Worm (Caenorhabditis elegans) whole organism, midembryonic: Measurements from ENCODE around the gene T19H5.7.
A peak's percentile ranks its signal among the peaks of the same experiment; 100 is the strongest.

Experiments used
- T22C8.4 ChIP-seq: fragments of 200-800 bp; sonication (Bioruptor generic); IDR thresholded peaks from 2 replicates; pipeline ENCODE4 v1.3.6; 2022; ENCODE audit warnings: missing genetic modification characterization, missing compliant biosample characterization
- cog-1 ChIP-seq: sonication (generic microtip); optimal IDR thresholded peaks from 2 replicates; lab custom pipeline; 2016; ENCODE audit warnings: missing genetic modification characterization, missing compliant biosample characterization
- flt-1 ChIP-seq: fragments of 200-800 bp; sonication (Bioruptor generic); IDR thresholded peaks from 2 replicates; pipeline ENCODE4 v1.3.6; 2022; ENCODE audit warnings: missing genetic modification characterization, missing compliant biosample characterization
- klf-2 ChIP-seq: fragments of 200-800 bp; sonication (Bioruptor generic); conservative IDR thresholded peaks from 2 replicates; pipeline ENCODE4 v1.3.6; 2022; ENCODE audit warnings: missing genetic modification reagents, missing genetic modification characterization, missing compliant biosample characterization
- med-1 ChIP-seq: sonication (generic microtip); optimal IDR thresholded peaks from 2 replicates; lab custom pipeline; 2017; ENCODE audit warnings: missing genetic modification characterization, mild to moderate bottlenecking, missing compliant biosample characterization, antibody characterized with exemption, missing genetic modification reagents; ENCODE audit not compliant: insufficient read depth
- ref-1 ChIP-seq: fragments of 200-800 bp; sonication (Bioruptor generic); conservative IDR thresholded peaks from 2 replicates; pipeline ENCODE4 v1.3.6; 2022; ENCODE audit warnings: missing genetic modification reagents, missing genetic modification characterization, missing compliant biosample characterization
- tab-1 ChIP-seq: fragments of 200-800 bp; sonication (Bioruptor generic); IDR thresholded peaks from 2 replicates; pipeline ENCODE4 v1.3.6; 2022; ENCODE audit warnings: missing genetic modification characterization, missing compliant biosample characterization
- ztf-23 ChIP-seq: fragments of 200-800 bp; sonication (Bioruptor generic); IDR thresholded peaks from 2 replicates; pipeline ENCODE4 v1.3.6; 2022; ENCODE audit warnings: missing genetic modification reagents, missing genetic modification characterization, missing compliant biosample characterization
- ztf-29 ChIP-seq: fragments of 200-800 bp; sonication (Bioruptor generic); IDR thresholded peaks from 2 replicates; pipeline ENCODE4 v1.3.6; 2022; ENCODE audit warnings: missing genetic modification reagents, missing genetic modification characterization, missing compliant biosample characterization

T19H5.7 gene

DNA sequence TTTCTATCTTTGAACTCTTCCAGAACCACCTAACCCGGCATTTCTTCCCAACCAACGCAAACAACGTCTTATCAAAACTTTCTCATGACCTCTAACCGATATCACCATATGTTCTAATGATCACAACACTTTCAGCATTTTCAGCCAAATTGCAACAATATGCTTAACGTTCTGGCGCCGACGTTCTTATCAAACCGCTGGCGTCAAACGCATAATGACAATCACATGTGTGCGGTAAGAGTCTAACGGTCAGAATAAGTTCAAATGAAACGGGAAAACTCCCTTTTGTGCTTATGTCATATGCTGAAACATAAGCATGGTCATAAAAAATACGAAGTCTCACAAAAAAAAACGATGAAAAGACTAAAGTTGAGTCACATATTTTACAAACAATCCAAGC, 21.0 kb upstream of the T19H5.7 start:
- TF ChIP-seq T22C8.4 (no peak), ref-1 (no peak), ztf-23 (GFP tag; lab: Robert Waterston, UW) (no peak), cog-1 (no peak), klf-2 (no peak), ztf-29 (no peak), tab-1 (GFP tag; lab: Robert Waterston, UW) (no peak), med-1 (GFP tag; lab: Kevin White, UChicago) (no peak), flt-1 (GFP tag; lab: Robert Waterston, UW) (no peak)

DNA sequence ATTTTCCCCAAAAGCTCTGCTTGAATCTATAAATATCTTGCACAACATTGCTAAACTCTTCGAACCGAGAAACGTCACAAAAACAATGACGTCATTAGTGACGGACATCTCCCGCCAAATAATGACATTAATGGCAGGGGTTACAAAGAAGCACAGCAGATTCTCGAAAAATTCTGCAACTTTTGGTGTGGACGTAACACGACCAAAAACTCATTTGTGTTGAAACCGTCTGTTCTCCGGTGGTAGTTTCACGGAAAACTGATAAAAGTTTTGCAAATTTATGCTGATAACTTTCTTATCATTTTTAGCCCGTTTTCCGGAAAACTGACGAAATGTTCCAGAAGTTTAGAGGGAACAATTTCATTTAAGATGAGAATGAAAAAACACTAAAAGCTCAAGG, 18.7 kb upstream of the T19H5.7 start:
- TF ChIP-seq ztf-23 (GFP tag; lab: Robert Waterston, UW), result no peak
- TF ChIP-seq flt-1 (GFP tag; lab: Robert Waterston, UW), result no peak
- no peak for TF ChIP-seq klf-2
- no peak for TF ChIP-seq med-1 (GFP tag; lab: Kevin White, UChicago)
- no peak for TF ChIP-seq tab-1 (GFP tag; lab: Robert Waterston, UW)
- TF ChIP-seq ref-1, result no peak
- TF ChIP-seq cog-1, result no peak
- no peak for TF ChIP-seq ztf-29
- no peak for TF ChIP-seq T22C8.4

DNA sequence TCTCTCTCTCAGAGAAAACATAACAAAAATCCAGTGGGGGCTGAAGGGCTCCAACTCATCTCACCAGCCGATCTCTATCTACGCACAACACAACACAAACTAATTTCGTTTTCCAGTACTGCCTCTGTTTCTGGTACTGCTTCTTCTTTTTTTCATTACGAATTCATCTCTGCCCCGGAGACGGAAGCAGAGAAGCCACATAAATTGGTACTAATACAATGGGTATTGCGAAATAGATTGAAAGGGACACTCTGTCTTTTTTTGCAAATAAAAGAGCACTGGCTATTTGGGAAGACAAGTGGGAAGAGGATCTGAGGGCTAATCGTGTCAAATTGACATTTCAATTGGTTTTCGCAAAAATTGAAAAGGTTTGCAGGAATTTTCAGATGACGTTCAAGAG, 17.4 kb upstream of the T19H5.7 start:
- TF ChIP-seq med-1 (GFP tag; lab: Kevin White, UChicago) (no peak), ztf-23 (GFP tag; lab: Robert Waterston, UW) (no peak), ztf-29 (no peak), tab-1 (GFP tag; lab: Robert Waterston, UW) (no peak), cog-1 (no peak), flt-1 (GFP tag; lab: Robert Waterston, UW) (no peak)

DNA sequence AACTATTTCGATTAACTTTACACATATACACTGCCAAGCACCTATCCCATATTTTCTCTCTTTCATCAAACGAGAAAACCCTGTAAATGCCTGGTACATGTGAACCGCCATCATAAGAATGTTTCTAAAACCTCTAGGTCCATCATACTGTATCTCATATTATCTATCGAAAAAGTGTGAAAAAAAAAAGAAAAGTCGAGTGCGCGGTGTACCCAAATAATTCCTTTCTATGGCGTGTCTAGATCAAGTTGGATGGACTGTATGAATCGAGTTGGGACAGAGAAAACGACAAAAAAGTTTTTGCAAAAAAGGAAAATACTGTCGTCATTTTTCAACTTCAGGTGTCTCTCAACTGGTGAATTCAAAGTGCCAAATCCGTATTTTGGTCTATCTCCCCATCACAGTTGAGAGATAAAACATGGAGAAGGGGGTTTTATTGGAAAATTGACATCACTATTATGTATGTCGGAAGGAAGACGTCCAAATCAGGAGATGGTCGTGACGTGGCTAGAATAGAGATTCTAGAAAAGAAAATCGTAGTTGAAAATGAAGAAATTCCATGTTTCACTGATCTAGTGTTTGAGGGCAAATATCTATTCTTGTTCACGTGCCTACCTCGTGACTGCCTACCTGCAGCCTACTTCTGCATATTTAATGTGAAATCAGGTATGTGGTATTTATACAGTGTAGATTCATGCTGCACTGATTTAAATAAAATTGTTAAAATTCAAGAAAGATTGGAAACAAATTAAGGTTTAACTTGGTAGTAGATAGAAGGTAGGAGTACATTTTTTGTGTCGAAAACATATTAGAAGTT, 13.5 kb upstream of the T19H5.7 start:
- TF ChIP-seq klf-2, result no peak
- no peak for TF ChIP-seq T22C8.4
- no peak for TF ChIP-seq cog-1
- no peak for TF ChIP-seq ztf-29
- TF ChIP-seq tab-1 (GFP tag; lab: Robert Waterston, UW), result no peak
- TF ChIP-seq ztf-23 (GFP tag; lab: Robert Waterston, UW), result no peak
- TF ChIP-seq ref-1, result no peak
- TF ChIP-seq flt-1 (GFP tag; lab: Robert Waterston, UW), result no peak
- no peak for TF ChIP-seq med-1 (GFP tag; lab: Kevin White, UChicago)

DNA sequence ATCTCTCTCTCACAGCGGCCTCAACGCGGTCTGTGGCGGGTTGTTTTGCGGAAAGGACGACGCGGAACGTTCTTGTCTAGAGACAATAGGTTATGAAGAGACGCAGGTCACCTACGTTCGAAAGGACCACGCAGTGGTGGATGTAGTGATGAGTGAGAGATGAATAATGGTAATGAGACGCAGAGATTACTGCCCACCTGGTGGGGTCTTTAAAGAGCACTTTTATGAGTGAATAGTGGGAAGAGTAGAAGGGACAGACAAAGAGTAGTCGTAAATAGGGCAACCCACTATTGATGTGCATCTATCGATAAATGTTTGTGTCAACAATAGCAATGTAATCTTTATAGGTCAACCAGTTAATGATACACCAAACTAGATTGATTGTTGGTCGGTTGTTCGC, 11.1 kb upstream of the T19H5.7 start:
- TF ChIP-seq cog-1 (peak; percentile 67), ztf-23 (GFP tag; lab: Robert Waterston, UW) (no peak), klf-2 (no peak), T22C8.4 (no peak), flt-1 (GFP tag; lab: Robert Waterston, UW) (peak; percentile 42; the same call in 1 of the 2 replicates), med-1 (GFP tag; lab: Kevin White, UChicago) (no peak), ztf-29 (no peak), tab-1 (GFP tag; lab: Robert Waterston, UW) (0 out of 2 replicates have a peak, but pooled peaks have one; percentile 34)

DNA sequence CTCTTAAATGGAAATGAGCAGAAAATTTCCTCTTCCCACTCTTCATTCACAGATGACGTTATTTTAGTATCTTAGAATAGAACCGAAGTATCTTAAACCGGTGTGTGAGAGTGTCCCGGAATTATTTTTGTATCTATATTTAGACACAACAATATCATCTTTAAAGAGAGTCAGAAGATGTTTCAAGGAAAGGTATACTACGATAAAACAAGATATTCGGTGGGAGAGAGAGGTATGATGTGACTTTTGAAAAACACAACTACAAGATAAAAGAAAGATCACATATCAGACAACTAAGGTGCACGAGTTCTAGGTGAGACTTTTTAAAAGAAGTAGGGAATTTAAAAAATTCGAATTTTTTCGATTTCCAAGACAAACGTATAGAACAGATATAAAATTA, 10.7 kb upstream of the T19H5.7 start:
- TF ChIP-seq cog-1 (no peak), ref-1 (no peak), T22C8.4 (no peak), klf-2 (no peak), ztf-23 (GFP tag; lab: Robert Waterston, UW) (no peak), med-1 (GFP tag; lab: Kevin White, UChicago) (no peak), ztf-29 (no peak), tab-1 (GFP tag; lab: Robert Waterston, UW) (no peak), flt-1 (GFP tag; lab: Robert Waterston, UW) (no peak)

DNA sequence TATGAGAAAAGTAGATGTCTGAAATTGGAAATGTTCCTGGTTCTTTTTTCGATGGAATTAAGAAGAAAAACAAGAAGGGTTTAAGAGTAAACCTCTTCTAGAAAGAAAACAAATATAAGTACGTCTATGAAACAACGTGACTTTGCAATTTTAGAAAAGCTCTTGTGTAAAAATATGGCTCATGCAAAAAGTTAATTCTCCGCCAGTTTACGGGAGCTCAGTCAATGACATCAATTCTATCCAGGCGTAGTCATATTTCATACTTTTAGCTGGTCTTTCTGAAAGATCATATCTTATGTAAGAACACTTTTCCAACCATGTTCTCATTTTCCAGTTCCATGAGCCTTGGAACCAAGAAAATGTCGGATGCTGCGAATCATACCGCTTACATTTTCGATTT, 10.0 kb upstream of the T19H5.7 start:
- TF ChIP-seq klf-2 (no peak), flt-1 (GFP tag; lab: Robert Waterston, UW) (no peak), cog-1 (no peak), ztf-23 (GFP tag; lab: Robert Waterston, UW) (no peak), tab-1 (GFP tag; lab: Robert Waterston, UW) (no peak), ztf-29 (no peak), T22C8.4 (no peak), med-1 (GFP tag; lab: Kevin White, UChicago) (no peak), ref-1 (no peak)

DNA sequence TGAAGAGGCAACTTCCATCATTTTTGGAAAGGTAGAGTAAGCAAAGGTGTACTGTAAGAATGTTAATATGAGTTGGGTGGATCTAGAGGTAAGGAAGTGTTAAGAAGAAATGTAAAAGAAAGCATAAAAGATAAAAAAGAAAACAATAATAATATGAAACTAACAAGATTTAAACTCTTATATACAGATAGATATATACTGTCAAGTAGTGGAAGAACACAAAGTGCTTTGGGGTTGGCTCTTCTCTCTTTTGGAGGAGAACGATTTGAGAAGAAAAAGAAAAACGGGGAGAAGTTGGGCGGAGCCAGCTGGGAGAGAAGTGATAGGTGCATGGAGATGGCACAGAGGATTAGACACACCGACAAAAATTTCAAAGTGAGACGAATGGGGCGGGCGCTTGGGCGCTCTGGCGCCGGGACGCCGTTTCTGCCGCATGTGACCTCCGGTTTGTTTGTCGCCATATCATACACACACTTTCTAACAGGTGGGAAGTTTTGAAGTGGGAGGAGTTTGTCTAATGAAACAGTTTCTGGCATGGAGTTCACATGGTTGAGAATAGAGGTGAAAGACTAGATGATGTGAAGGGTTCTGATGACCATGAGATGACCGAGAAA, 7.5 kb upstream of the T19H5.7 start, which contains the start of gene T19H5.4:
T19H5.4 (minus strand) TSS at position 51 of the 614 bp plus-strand sequence.
- TF ChIP-seq T22C8.4 (no peak), tab-1 (GFP tag; lab: Robert Waterston, UW) (no peak), ztf-29 (no peak), klf-2 (no peak), ztf-23 (GFP tag; lab: Robert Waterston, UW) (no peak), ref-1 (no peak; the same call in 1 of the 2 replicates), cog-1 (no peak), flt-1 (GFP tag; lab: Robert Waterston, UW) (no peak), med-1 (GFP tag; lab: Kevin White, UChicago) (no peak)

DNA sequence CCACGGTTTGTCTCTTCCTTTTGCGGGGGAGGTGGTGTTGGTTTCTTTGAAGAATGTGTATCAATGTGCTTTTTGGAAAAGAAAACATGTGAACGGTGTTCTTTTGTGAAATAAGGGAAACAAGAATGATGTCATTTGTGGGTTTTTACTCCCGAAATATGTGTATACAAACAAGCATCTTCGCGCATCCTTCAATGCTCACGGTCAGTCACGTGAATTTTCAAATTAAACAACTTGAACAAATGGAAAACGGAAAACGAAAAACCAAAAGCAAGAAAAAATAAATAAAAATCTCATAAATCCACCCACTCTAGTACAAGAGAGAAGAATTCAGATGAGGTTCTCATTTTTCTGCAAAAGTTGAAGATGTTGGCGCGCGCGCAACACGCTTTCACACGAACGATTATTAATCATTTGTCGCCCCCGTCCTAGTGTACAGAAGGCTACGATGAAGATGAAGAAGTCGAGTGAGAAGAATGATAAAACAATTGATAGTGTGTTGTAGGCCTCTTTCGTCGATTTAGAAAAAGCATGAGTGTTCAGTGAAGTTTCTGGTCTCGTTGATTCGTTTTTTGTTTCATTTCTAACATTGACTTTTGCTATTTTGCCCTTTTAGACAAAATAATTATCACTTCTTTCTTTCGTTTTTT, 5.3 kb upstream of the T19H5.7 start:
- TF ChIP-seq klf-2, result no peak
- TF ChIP-seq flt-1 (GFP tag; lab: Robert Waterston, UW), result no peak
- no peak for TF ChIP-seq T22C8.4
- no peak for TF ChIP-seq ztf-23 (GFP tag; lab: Robert Waterston, UW)
- TF ChIP-seq med-1 (GFP tag; lab: Kevin White, UChicago), result no peak
- no peak for TF ChIP-seq ztf-29
- no peak for TF ChIP-seq cog-1
- no peak for TF ChIP-seq tab-1 (GFP tag; lab: Robert Waterston, UW)
- no peak for TF ChIP-seq ref-1
